Worm (Caenorhabditis elegans): ENCODE data around the gene F48G7.8.

Gene F48G7.8

ce11 chrV:655823-656222 is 28.3 kb upstream of the F48G7.8 start, which contains the start of gene srh-245:
Gene srh-245 (minus strand): TSS chrV:655923.
- TF ChIP-seq elt-4 (tag; optimal IDR thresholded peaks at IDR 0.05) = no peak
- TF ChIP-seq dve-1 (tag; optimal IDR thresholded peaks at IDR 0.05) = no peak
- TF ChIP-seq unc-86 (tag; optimal IDR thresholded peaks at IDR 0.05) = no peak
- no peak for TF ChIP-seq tbx-7 (tag; optimal IDR thresholded peaks at IDR 0.05)
- TF ChIP-seq ceh-6 (GFP tag; optimal IDR thresholded peaks at IDR 0.05) = no peak
- TF ChIP-seq ceh-19 (GFP tag; optimal IDR thresholded peaks at IDR 0.05) = no peak
- no peak for TF ChIP-seq syd-9 (tag; optimal IDR thresholded peaks at IDR 0.05)
- no peak for TF ChIP-seq gmeb-2 (tag; optimal IDR thresholded peaks at IDR 0.05)
- TF ChIP-seq ceh-31 (tag; optimal IDR thresholded peaks at IDR 0.05) = no peak

- TF ChIP-seq pros-1 (tag; optimal IDR thresholded peaks at IDR 0.05) (no peak), F13H6.1 (tag; optimal IDR thresholded peaks at IDR 0.05) (no peak), dve-1 (tag; optimal IDR thresholded peaks at IDR 0.05) (no peak), C38D4.7 (GFP tag; optimal IDR thresholded peaks at IDR 0.05) (no peak), gmeb-2 (tag; optimal IDR thresholded peaks at IDR 0.05) (no peak), ref-2 (tag; optimal IDR thresholded peaks at IDR 0.05) (no peak), ztf-16 (tag; optimal IDR thresholded peaks at IDR 0.05) (no peak), tbx-2 (tag; optimal IDR thresholded peaks at IDR 0.05) (no peak), ceh-18 (tag; optimal IDR thresholded peaks at IDR 0.05) (no peak), che-1 (tag; optimal IDR thresholded peaks at IDR 0.05) (no peak), hlh-15 (tag; optimal IDR thresholded peaks at IDR 0.05) (no peak), lin-11 (tag; optimal IDR thresholded peaks at IDR 0.05) (no peak), pag-3 (tag; optimal IDR thresholded peaks at IDR 0.05; ENCODE audit: borderline replicate concordance) (no peak), T23F11.4 (GFP tag; optimal IDR thresholded peaks at IDR 0.05) (no peak), elt-2 (tag; optimal IDR thresholded peaks at IDR 0.05) (no peak), madf-2 (tag; optimal IDR thresholded peaks at IDR 0.05) (no peak), eyg-1 (tag; optimal IDR thresholded peaks at IDR 0.05) (no peak), ama-1 (optimal IDR thresholded peaks at IDR 0.05) (no peak)
These were observed 26.9 kb upstream of the F48G7.8 start, which contains the start of gene srj-6 for ce11 chrV:654402-654801. Gene srj-6 (minus strand): TSS chrV:654502.

- TF ChIP-seq syd-9 (tag; optimal IDR thresholded peaks at IDR 0.05) = no peak
- no peak for TF ChIP-seq pha-4 (tag; optimal IDR thresholded peaks at IDR 0.05)
- no peak for TF ChIP-seq nfya-1 (tag; optimal IDR thresholded peaks at IDR 0.05)
- TF ChIP-seq hlh-8 (tag; optimal IDR thresholded peaks at IDR 0.05) = no peak
- TF ChIP-seq ref-2 (tag; optimal IDR thresholded peaks at IDR 0.05) = no peak
- TF ChIP-seq unc-86 (tag; optimal IDR thresholded peaks at IDR 0.05) = no peak
- TF ChIP-seq rnt-1 (tag; optimal IDR thresholded peaks at IDR 0.05) = no peak
- no peak for TF ChIP-seq ceh-31 (tag; optimal IDR thresholded peaks at IDR 0.05)
- TF ChIP-seq sox-4 (tag; optimal IDR thresholded peaks at IDR 0.05) = no peak
- no peak for TF ChIP-seq ceh-24 (tag; optimal IDR thresholded peaks at IDR 0.05)
- no peak for TF ChIP-seq ceh-6 (GFP tag; optimal IDR thresholded peaks at IDR 0.05)
These were observed 25.5 kb upstream of the F48G7.8 start, which contains the start of gene srj-5 for ce11 chrV:652940-653339. Gene srj-5 (minus strand): TSS chrV:653040.

DNA sequence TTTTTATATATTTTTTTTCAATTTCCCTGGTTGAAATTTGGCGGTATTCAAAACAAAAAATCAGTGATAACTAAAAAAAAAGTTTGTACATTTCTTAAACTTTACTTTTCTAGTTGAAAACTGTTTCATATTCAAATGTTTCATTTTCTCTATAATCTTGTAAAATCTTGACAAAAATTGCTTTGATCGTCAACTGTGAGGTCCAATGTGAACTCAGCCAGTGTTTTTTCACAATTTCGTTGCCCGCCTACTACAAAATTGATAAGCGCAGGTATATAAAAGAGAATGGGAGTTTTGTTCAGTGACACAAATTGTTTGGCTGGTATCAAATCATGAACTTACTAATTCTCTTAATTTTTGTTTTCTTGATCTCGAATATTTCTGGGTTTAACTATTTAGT is 19.4 kb upstream of the F48G7.8 start, which contains the start of gene ugt-42:
Gene ugt-42 (plus strand): TSS at position 301 of the 400 bp plus-strand sequence.
- no peak for TF ChIP-seq ceh-6 (GFP tag; optimal IDR thresholded peaks at IDR 0.05)
- TF ChIP-seq sox-2 (GFP tag; IDR thresholded peaks at IDR 0.05) = no peak
- no peak for TF ChIP-seq unc-3 (GFP tag; conservative IDR thresholded peaks at IDR 0.05)
- no peak for TF ChIP-seq unc-3 (tag; optimal IDR thresholded peaks at IDR 0.05)
- no peak for TF ChIP-seq ama-1 (optimal IDR thresholded peaks at IDR 0.05)

DNA sequence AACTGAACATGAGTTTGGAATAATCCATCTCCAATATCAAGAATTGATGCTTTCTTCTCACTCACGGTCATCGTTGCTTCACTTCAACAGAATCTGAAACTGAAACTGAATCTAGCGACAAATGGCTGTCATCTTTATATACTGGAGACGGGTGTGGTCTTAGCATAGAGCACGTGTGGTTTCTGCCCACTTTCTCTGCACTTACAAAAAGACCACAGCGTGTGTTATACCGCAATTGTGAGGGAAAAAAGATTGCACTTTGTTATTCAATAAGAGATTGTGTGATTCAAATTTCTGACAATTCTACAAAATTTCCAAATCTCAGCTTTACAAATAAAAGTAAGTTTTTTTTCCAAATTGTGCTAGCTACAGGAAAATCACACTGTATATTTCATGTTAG is 18.6 kb upstream of the F48G7.8 start, which contains the start of gene F48G7.12:
Gene F48G7.12 (minus strand): TSS at position 101 of the 400 bp plus-strand sequence.
- TF ChIP-seq sdc-2 (tag; optimal IDR thresholded peaks at IDR 0.05) (no peak), ceh-24 (tag; optimal IDR thresholded peaks at IDR 0.05) (no peak)
